Fruit fly (Drosophila melanogaster): Measurements from ENCODE around the gene Muc18B.

dm6 chrX:19250151-19250550 lies 34.8 kb downstream of the Muc18B start:
- TF ChIP-seq psq (optimal IDR thresholded peaks at IDR 0.05) (no peak), pan (optimal IDR thresholded peaks at IDR 0.05) (no peak), CG8478 (optimal IDR thresholded peaks at IDR 0.05) (no peak)

Measured in whole organism.